Worm (Caenorhabditis elegans) whole organism, L3 larva: ENCODE data around the gene T19D7.5.
A peak's percentile ranks its signal among the peaks of the same experiment; 100 is the strongest.

Experiments
- R02D3.7 ChIP-seq: fragments of 150-350 bp; optimal IDR thresholded peaks from 2 replicates; lab custom pipeline; 2014; ENCODE audit warnings: missing biosample characterization, missing genetic modification characterization
- aly-2 ChIP-seq: fragments of 150-350 bp; optimal IDR thresholded peaks from 2 replicates; lab custom pipeline; 2014; ENCODE audit warnings: missing biosample characterization, missing genetic modification characterization
- ama-1 ChIP-seq: fragments of 150-350 bp; optimal IDR thresholded peaks from 2 replicates; lab custom pipeline; 2018
- ceh-16 ChIP-seq: sonication (generic microtip); optimal IDR thresholded peaks from 2 replicates; lab custom pipeline; 2017; ENCODE audit warnings: missing biosample characterization, missing genetic modification characterization
- ceh-28 ChIP-seq: fragments of 150-350 bp; optimal IDR thresholded peaks from 2 replicates; lab custom pipeline; 2014; ENCODE audit warnings: missing biosample characterization, missing genetic modification reagents, missing genetic modification characterization
- ceh-82 ChIP-seq: fragments of 150-350 bp; optimal IDR thresholded peaks from 2 replicates; lab custom pipeline; 2014; ENCODE audit warnings: missing biosample characterization, missing genetic modification characterization
- egl-27 ChIP-seq: sonication (generic microtip); optimal IDR thresholded peaks from 4 replicates; lab custom pipeline; 2017; ENCODE audit warnings: missing biosample characterization, missing genetic modification reagents, missing genetic modification characterization
- egl-5 ChIP-seq: fragments of 150-350 bp; optimal IDR thresholded peaks from 2 replicates; lab custom pipeline; 2017; ENCODE audit warnings: missing biosample characterization, missing genetic modification reagents, missing genetic modification characterization, inconsistent platforms
- elt-1 ChIP-seq: fragments of 150-350 bp; optimal IDR thresholded peaks from 2 replicates; lab custom pipeline; 2014; ENCODE audit warnings: missing biosample characterization, missing genetic modification characterization
- elt-2 ChIP-seq: sonication (generic microtip); optimal IDR thresholded peaks from 2 replicates; lab custom pipeline; 2016; ENCODE audit warnings: missing genetic modification reagents, mild to moderate bottlenecking, missing genetic modification characterization, missing compliant biosample characterization
- elt-3 ChIP-seq, 3 experiments: fragments of 150-350 bp in 1 of 3; sonication (generic microtip) in 2 of 3; optimal IDR thresholded peaks; 2 replicates in 2 of 3; 4 replicates in 1 of 3; lab custom pipeline; 2014 to 2017; ENCODE audit warnings: missing biosample characterization in 3 of 3, missing genetic modification characterization in 3 of 3
- eor-1 ChIP-seq, 2 experiments: fragments of 150-350 bp; optimal IDR thresholded peaks; 2 replicates each; lab custom pipeline; 2014 to 2018; ENCODE audit warnings: missing biosample characterization in 2 of 2, missing genetic modification characterization in 2 of 2
- fkh-2 ChIP-seq: fragments of 150-350 bp; optimal IDR thresholded peaks from 2 replicates; lab custom pipeline; 2014; ENCODE audit warnings: missing biosample characterization, missing genetic modification reagents, missing genetic modification characterization
- fos-1 ChIP-seq: fragments of 150-350 bp; optimal IDR thresholded peaks from 2 replicates; lab custom pipeline; 2014; ENCODE audit warnings: missing biosample characterization, missing genetic modification characterization
- lin-15B ChIP-seq: fragments of 150-350 bp; optimal IDR thresholded peaks from 2 replicates; lab custom pipeline; 2014; ENCODE audit warnings: missing biosample characterization, missing genetic modification characterization
- lin-39 ChIP-seq: fragments of 150-350 bp; optimal IDR thresholded peaks from 2 replicates; lab custom pipeline; 2018; ENCODE audit warnings: missing biosample characterization, missing genetic modification reagents, missing genetic modification characterization
- lsy-12 ChIP-seq: sonication (generic microtip); optimal IDR thresholded peaks from 2 replicates; lab custom pipeline; 2016; ENCODE audit warnings: mild to moderate bottlenecking, missing genetic modification characterization, missing compliant biosample characterization
- mml-1 ChIP-seq: fragments of 150-350 bp; sonication (generic microtip); optimal IDR thresholded peaks from 3 replicates; lab custom pipeline; 2014; ENCODE audit warnings: missing biosample characterization, missing genetic modification characterization
- nhr-11 ChIP-seq: fragments of 150-350 bp; optimal IDR thresholded peaks from 2 replicates; lab custom pipeline; 2014; ENCODE audit warnings: missing biosample characterization, missing genetic modification characterization
- nhr-237 ChIP-seq: fragments of 150-350 bp; optimal IDR thresholded peaks from 2 replicates; lab custom pipeline; 2014; ENCODE audit warnings: missing biosample characterization, missing genetic modification characterization
- nhr-25 ChIP-seq: sonication (generic microtip); optimal IDR thresholded peaks from 2 replicates; lab custom pipeline; 2017; ENCODE audit warnings: missing biosample characterization, missing genetic modification characterization
- nhr-28 ChIP-seq: fragments of 150-350 bp; optimal IDR thresholded peaks from 2 replicates; lab custom pipeline; 2014; ENCODE audit warnings: missing biosample characterization, missing genetic modification characterization
- nhr-43 ChIP-seq: sonication (generic microtip); optimal IDR thresholded peaks from 2 replicates; lab custom pipeline; 2016; ENCODE audit warnings: mild to moderate bottlenecking, missing genetic modification characterization, missing compliant biosample characterization; ENCODE audit not compliant: poor library complexity, severe bottlenecking
- nhr-67 ChIP-seq: fragments of 150-350 bp; optimal IDR thresholded peaks from 2 replicates; lab custom pipeline; 2014; ENCODE audit warnings: missing biosample characterization, missing genetic modification characterization
- nhr-76 ChIP-seq: fragments of 150-350 bp; sonication (generic microtip); optimal IDR thresholded peaks from 5 replicates; lab custom pipeline; 2014; ENCODE audit warnings: missing biosample characterization, missing genetic modification characterization
- nhr-77 ChIP-seq: fragments of 150-350 bp; optimal IDR thresholded peaks from 2 replicates; lab custom pipeline; 2014; ENCODE audit warnings: missing biosample characterization, missing genetic modification characterization
- pha-4 ChIP-seq: fragments of 150-350 bp; optimal IDR thresholded peaks from 2 replicates; lab custom pipeline; 2014; ENCODE audit warnings: missing biosample characterization, missing genetic modification reagents, missing genetic modification characterization
- pqm-1 ChIP-seq: fragments of 150-350 bp; optimal IDR thresholded peaks from 2 replicates; lab custom pipeline; 2017; ENCODE audit warnings: missing biosample characterization, missing genetic modification characterization, inconsistent platforms
- snpc-4 ChIP-seq: fragments of 150-350 bp; optimal IDR thresholded peaks from 2 replicates; lab custom pipeline; 2014; ENCODE audit warnings: missing biosample characterization, missing genetic modification characterization
- unc-39 ChIP-seq: sonication (generic microtip); optimal IDR thresholded peaks from 4 replicates; lab custom pipeline; 2017; ENCODE audit warnings: missing biosample characterization, missing genetic modification characterization
- unc-62 ChIP-seq: fragments of 150-350 bp; sonication (generic microtip); optimal IDR thresholded peaks from 4 replicates; lab custom pipeline; 2014; ENCODE audit warnings: missing biosample characterization, missing genetic modification reagents, missing genetic modification characterization
- zag-1 ChIP-seq: fragments of 150-350 bp; optimal IDR thresholded peaks from 2 replicates; lab custom pipeline; 2014; ENCODE audit warnings: missing biosample characterization, missing genetic modification characterization
- ztf-11 ChIP-seq: fragments of 150-350 bp; optimal IDR thresholded peaks from 2 replicates; lab custom pipeline; 2014; ENCODE audit warnings: missing biosample characterization, missing genetic modification characterization

The T19D7.5 gene

DNA sequence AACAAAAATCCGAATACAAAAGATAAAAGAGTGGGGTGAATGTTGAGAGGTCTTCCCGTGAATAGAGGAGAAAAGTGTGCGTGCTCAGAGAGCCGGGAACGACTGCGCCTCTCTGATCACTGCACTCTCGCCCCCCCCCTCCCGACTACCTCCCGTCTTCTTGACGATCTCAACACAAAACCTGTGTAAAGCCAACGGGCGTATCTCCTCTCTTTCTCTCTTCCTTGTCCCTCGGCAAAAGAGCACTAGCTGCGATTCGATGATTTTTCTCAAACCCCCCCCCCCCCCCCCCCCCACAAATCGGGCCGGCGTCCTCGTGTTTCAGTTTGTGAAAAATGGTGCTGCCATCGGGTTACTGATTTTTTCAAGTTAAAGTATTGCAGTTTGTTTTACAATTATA lies 44.3 kb downstream of the T19D7.5 start:
- TF ChIP-seq fos-1, result no peak
- no peak for TF ChIP-seq pha-4 (tag; lab: Kevin White, UChicago)
- no peak for TF ChIP-seq nhr-11 (tag; lab: Kevin White, UChicago)
- TF ChIP-seq unc-39 (tag; lab: Kevin White, UChicago), result no peak
- no peak for TF ChIP-seq ceh-16 (tag; lab: Kevin White, UChicago)
- no peak for TF ChIP-seq R02D3.7 (tag; lab: Kevin White, UChicago)
- no peak for TF ChIP-seq elt-2
- no peak for TF ChIP-seq ztf-11 (tag; lab: Kevin White, UChicago)
- TF ChIP-seq ceh-82 (tag; lab: Kevin White, UChicago), result no peak
- no peak for TF ChIP-seq nhr-67
- TF ChIP-seq nhr-25 (tag; lab: Kevin White, UChicago), result no peak
- no peak for TF ChIP-seq snpc-4
- no peak for TF ChIP-seq lin-15B
- no peak for TF ChIP-seq fkh-2 (tag; lab: Kevin White, UChicago)
- no peak for TF ChIP-seq mml-1 (tag; lab: Kevin White, UChicago)
- TF ChIP-seq ama-1, result no peak
- TF ChIP-seq eor-1 (tag; optimal IDR thresholded peaks at IDR 0.05; lab: Kevin White, UChicago), result no peak
- TF ChIP-seq egl-27 (tag; lab: Kevin White, UChicago), result no peak

DNA sequence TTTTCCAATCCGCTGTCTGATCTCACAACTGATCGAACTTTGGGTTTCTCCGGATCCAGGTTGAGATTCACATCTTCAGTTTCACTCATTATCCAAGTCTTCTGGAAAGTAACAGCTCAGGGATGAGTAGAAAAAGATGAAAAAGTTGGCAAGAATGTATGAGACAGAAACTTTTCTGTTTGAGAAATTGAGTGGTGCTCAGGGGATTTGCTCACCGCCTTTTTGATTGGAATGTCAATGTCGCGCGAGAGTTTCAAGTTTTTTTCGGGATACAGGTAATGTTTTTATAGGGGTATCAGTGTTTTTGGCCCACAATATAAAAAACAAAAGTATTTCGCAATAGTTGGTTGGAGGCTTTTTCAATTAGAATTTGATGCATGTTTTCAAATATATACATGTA lies 44.8 kb downstream of the T19D7.5 start, which contains the start of gene unc-96:
Gene unc-96, minus strand, starts transcription at position 101 of the 400 bp plus-strand sequence.
- TF ChIP-seq aly-2 (no peak), nhr-77 (no peak), elt-1 (tag; lab: Kevin White, UChicago) (no peak), egl-5 (tag; lab: Kevin White, UChicago) (no peak), pqm-1 (tag; lab: Kevin White, UChicago) (no peak), lsy-12 (tag; lab: Kevin White, UChicago) (no peak), zag-1 (no peak), nhr-28 (no peak), nhr-76 (no peak), nhr-43 (tag; lab: Kevin White, UChicago) (no peak), unc-39 (tag; lab: Kevin White, UChicago) (no peak), nhr-237 (tag; lab: Kevin White, UChicago) (no peak), lin-39 (tag; lab: Kevin White, UChicago) (no peak), nhr-25 (tag; lab: Kevin White, UChicago) (no peak), nhr-67 (no peak), ceh-28 (tag; lab: Kevin White, UChicago) (no peak), ama-1 (no peak), lin-15B (no peak), elt-3 (tag; optimal IDR thresholded peaks at IDR 0.05; lab: Kevin White, UChicago) (no peak), unc-62 (GFP tag; lab: Kevin White, UChicago) (no peak)
- TF ChIP-seq, all 47 proteins: peak for 0

DNA sequence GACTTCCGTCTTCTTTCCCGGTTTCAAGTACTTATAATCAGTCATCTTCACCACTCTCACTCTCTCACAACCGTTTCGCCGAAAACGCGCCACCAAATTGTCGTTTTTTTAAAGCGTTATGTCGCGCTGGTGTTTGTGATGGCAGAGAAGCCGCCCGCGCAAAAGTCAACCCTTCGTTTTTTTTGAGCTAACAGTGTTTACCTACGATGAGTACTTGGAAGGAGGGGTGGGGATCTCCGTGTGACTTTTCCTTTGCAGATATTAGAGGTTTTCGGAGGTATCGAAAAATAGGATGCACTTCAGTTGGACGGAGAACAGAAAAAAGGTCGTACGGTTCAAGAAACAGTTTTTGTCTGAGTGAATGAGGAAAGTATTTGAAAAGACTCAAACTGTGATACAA lies 48.3 kb downstream of the T19D7.5 start:
- TF ChIP-seq unc-39 (tag; lab: Kevin White, UChicago), result no peak
- peak; percentile 69 for TF ChIP-seq pha-4 (tag; lab: Kevin White, UChicago)
